Fruit fly (Drosophila melanogaster): ENCODE results near the gene Ype.

- no peak for TF ChIP-seq salr (GFP tag; optimal IDR thresholded peaks at IDR 0.05)
- TF ChIP-seq dsx (GFP tag; optimal IDR thresholded peaks at IDR 0.05; ENCODE audit: poor library complexity, severe bottlenecking), result no peak
- TF ChIP-seq ss (GFP tag; optimal IDR thresholded peaks at IDR 0.05), result no peak
- TF ChIP-seq CG6854 (GFP tag; optimal IDR thresholded peaks at IDR 0.05), result no peak
- no peak for TF ChIP-seq Blimp-1 (GFP tag; optimal IDR thresholded peaks at IDR 0.05)
- TF ChIP-seq Sox102F (GFP tag; optimal IDR thresholded peaks at IDR 0.05), result no peak
Measured at dm6 chrX:13375489-13375997, 11.7 kb downstream of the Ype start.
